Worm (Caenorhabditis elegans) whole organism, mixed stage, embryonic: ENCODE data around the gene cutl-9.

ENCODE experiments used
- bed-3 ChIP-seq: fragments of 200-800 bp; sonication (Bioruptor generic); optimal IDR thresholded peaks from 3 replicates; lab custom pipeline; 2018; ENCODE audit warnings: mild to moderate bottlenecking, missing genetic modification characterization, moderate library complexity, missing compliant biosample characterization
- blmp-1 ChIP-seq: fragments of 150-350 bp; optimal IDR thresholded peaks from 2 replicates; lab custom pipeline; 2014; ENCODE audit warnings: missing biosample characterization, missing genetic modification characterization
- ceh-39 ChIP-seq: fragments of 150-350 bp; optimal IDR thresholded peaks from 2 replicates; lab custom pipeline; 2014; ENCODE audit warnings: missing biosample characterization, missing genetic modification characterization
- ceh-83 ChIP-seq: fragments of 200-800 bp; sonication (Bioruptor generic); optimal IDR thresholded peaks from 2 replicates; lab custom pipeline; 2018; ENCODE audit warnings: mild to moderate bottlenecking, missing genetic modification characterization, missing compliant biosample characterization
- ces-1 ChIP-seq: fragments of 150-350 bp; optimal IDR thresholded peaks from 2 replicates; lab custom pipeline; 2014; ENCODE audit warnings: missing biosample characterization, missing genetic modification reagents, missing genetic modification characterization
- cnd-1 ChIP-seq: fragments of 200-800 bp; sonication (Bioruptor generic); optimal IDR thresholded peaks from 2 replicates; lab custom pipeline; 2018; ENCODE audit warnings: mild to moderate bottlenecking, missing genetic modification characterization, missing compliant biosample characterization
- drap-1 ChIP-seq: fragments of 200-800 bp; sonication (Bioruptor generic); optimal IDR thresholded peaks from 3 replicates; lab custom pipeline; 2018; ENCODE audit warnings: mild to moderate bottlenecking, missing genetic modification characterization, missing compliant biosample characterization
- elt-1 ChIP-seq: sonication (generic microtip); optimal IDR thresholded peaks from 2 replicates; lab custom pipeline; 2017; ENCODE audit warnings: missing genetic modification characterization, mild to moderate bottlenecking, missing compliant biosample characterization, antibody characterized with exemption, moderate library complexity, borderline replicate concordance; ENCODE audit not compliant: insufficient read depth
- flh-1 ChIP-seq: fragments of 200-800 bp; sonication (Bioruptor generic); optimal IDR thresholded peaks from 2 replicates; lab custom pipeline; 2018; ENCODE audit warnings: mild to moderate bottlenecking, missing genetic modification characterization, moderate library complexity, missing compliant biosample characterization
- ham-2 ChIP-seq: fragments of 200-800 bp; sonication (Bioruptor generic); optimal IDR thresholded peaks from 2 replicates; lab custom pipeline; 2018; ENCODE audit warnings: mild to moderate bottlenecking, missing genetic modification characterization, missing compliant biosample characterization
- lin-13 ChIP-seq: fragments of 150-350 bp; optimal IDR thresholded peaks from 2 replicates; lab custom pipeline; 2014; ENCODE audit warnings: missing biosample characterization, missing genetic modification characterization
- lin-32 ChIP-seq: fragments of 200-800 bp; sonication (Bioruptor generic); optimal IDR thresholded peaks from 2 replicates; lab custom pipeline; 2018; ENCODE audit warnings: mild to moderate bottlenecking, missing genetic modification characterization, missing compliant biosample characterization
- mab-5 ChIP-seq: fragments of 150-350 bp; optimal IDR thresholded peaks from 2 replicates; lab custom pipeline; 2014; ENCODE audit warnings: missing biosample characterization, missing genetic modification characterization
- mep-1 ChIP-seq: fragments of 150-350 bp; optimal IDR thresholded peaks from 2 replicates; lab custom pipeline; 2017; ENCODE audit warnings: missing biosample characterization, missing genetic modification reagents, missing genetic modification characterization, inconsistent platforms
- nhr-2 ChIP-seq: fragments of 150-350 bp; optimal IDR thresholded peaks from 2 replicates; lab custom pipeline; 2014; ENCODE audit warnings: missing biosample characterization, missing genetic modification characterization
- nhr-237 ChIP-seq: fragments of 150-350 bp; optimal IDR thresholded peaks from 2 replicates; lab custom pipeline; 2014; ENCODE audit warnings: missing biosample characterization, missing genetic modification characterization
- nhr-28 ChIP-seq: fragments of 150-350 bp; optimal IDR thresholded peaks from 2 replicates; lab custom pipeline; 2014; ENCODE audit warnings: missing biosample characterization, missing genetic modification characterization
- pha-4 ChIP-seq: fragments of 150-350 bp; optimal IDR thresholded peaks from 2 replicates; lab custom pipeline; 2018; ENCODE audit warnings: missing biosample characterization, missing genetic modification reagents, missing genetic modification characterization
- sem-2 ChIP-seq: fragments of 200-800 bp; sonication (Bioruptor generic); optimal IDR thresholded peaks from 2 replicates; lab custom pipeline; 2018; ENCODE audit warnings: mild to moderate bottlenecking, missing genetic modification characterization, missing compliant biosample characterization
- snpc-4 ChIP-seq: fragments of 150-350 bp; optimal IDR thresholded peaks from 2 replicates; lab custom pipeline; 2014; ENCODE audit warnings: missing biosample characterization, missing genetic modification characterization
- tbx-8 ChIP-seq: fragments of 200-800 bp; sonication (Bioruptor generic); optimal IDR thresholded peaks from 2 replicates; lab custom pipeline; 2018; ENCODE audit warnings: mild to moderate bottlenecking, missing genetic modification characterization, moderate library complexity, missing compliant biosample characterization
- unc-120 ChIP-seq: sonication (generic microtip); optimal IDR thresholded peaks from 2 replicates; lab custom pipeline; 2017; ENCODE audit warnings: missing genetic modification characterization, missing compliant biosample characterization; ENCODE audit not compliant: poor library complexity, severe bottlenecking
- unc-39 ChIP-seq: fragments of 150-350 bp; optimal IDR thresholded peaks from 2 replicates; lab custom pipeline; 2014; ENCODE audit warnings: missing biosample characterization, missing genetic modification characterization
- unc-62 ChIP-seq: fragments of 150-350 bp; optimal IDR thresholded peaks from 2 replicates; lab custom pipeline; 2014; ENCODE audit warnings: missing biosample characterization, missing genetic modification reagents, missing genetic modification characterization
- zip-8 ChIP-seq: fragments of 150-350 bp; optimal IDR thresholded peaks from 2 replicates; lab custom pipeline; 2014; ENCODE audit warnings: missing biosample characterization, missing genetic modification characterization
- ztf-11 ChIP-seq: fragments of 150-350 bp; optimal IDR thresholded peaks from 2 replicates; lab custom pipeline; 2014; ENCODE audit warnings: missing biosample characterization, missing genetic modification characterization

Gene cutl-9

ce11 chrII:10607238-10607961, 14.7 kb upstream of the cutl-9 start, which contains the start of gene ccm-3:
Gene ccm-3 (minus strand): TSS chrII:10607275.
- TF ChIP-seq pha-4 (tag; lab: Kevin White, UChicago) = peak; percentile 25
- no peak for TF ChIP-seq mep-1 (tag; lab: Kevin White, UChicago)
- TF ChIP-seq ztf-11 = no peak
- peak; percentile 56 for TF ChIP-seq ces-1
- peak; percentile 81 for TF ChIP-seq blmp-1 (tag; lab: Kevin White, UChicago)

ce11 chrII:10608821-10609220, 13.2 kb upstream of the cutl-9 start:
- no peak for TF ChIP-seq mab-5 (tag; lab: Kevin White, UChicago)
- TF ChIP-seq sem-2 (GFP tag; lab: Kevin White, UChicago) = no peak
- no peak for TF ChIP-seq snpc-4 (tag; lab: Kevin White, UChicago)
- no peak for TF ChIP-seq elt-1 (tag; lab: Kevin White, UChicago)
- no peak for TF ChIP-seq blmp-1 (tag; lab: Kevin White, UChicago)
- no peak for TF ChIP-seq ceh-39 (tag; lab: Kevin White, UChicago)
- no peak for TF ChIP-seq lin-13 (tag; lab: Kevin White, UChicago)
- TF ChIP-seq cnd-1 (tag; lab: Kevin White, UChicago) = no peak
- TF ChIP-seq, all 35 proteins: peak for 0

- peak; percentile 14 for TF ChIP-seq pha-4 (tag; lab: Kevin White, UChicago)
- TF ChIP-seq unc-39 = no peak
These were observed 9.3 kb upstream of the cutl-9 start, which contains the start of gene C14A4.12 for ce11 chrII:10612743-10613142. Gene C14A4.12 (plus strand): TSS chrII:10613043.

- TF ChIP-seq ceh-83 (no peak), nhr-2 (tag; lab: Kevin White, UChicago) (no peak), unc-39 (no peak), blmp-1 (tag; lab: Kevin White, UChicago) (no peak), nhr-237 (tag; lab: Kevin White, UChicago) (no peak), pha-4 (tag; lab: Kevin White, UChicago) (no peak), nhr-28 (tag; lab: Kevin White, UChicago) (no peak)
These were observed 3.9 kb upstream of the cutl-9 start, which contains the start of gene C14A4.13 for ce11 chrII:10618157-10618556. Gene C14A4.13 (plus strand): TSS chrII:10618457.

- no peak for TF ChIP-seq unc-39
- TF ChIP-seq unc-62 (GFP tag; lab: Kevin White, UChicago) = no peak
- TF ChIP-seq ztf-11 = no peak
- no peak for TF ChIP-seq nhr-2 (tag; lab: Kevin White, UChicago)
- no peak for TF ChIP-seq elt-1 (tag; lab: Kevin White, UChicago)
- no peak for TF ChIP-seq drap-1 (GFP tag; lab: Kevin White, UChicago)
- no peak for TF ChIP-seq tbx-8
- no peak for TF ChIP-seq bed-3 (GFP tag; lab: Kevin White, UChicago)
- TF ChIP-seq nhr-28 (tag; lab: Kevin White, UChicago) = no peak
- TF ChIP-seq ham-2 = no peak
- no peak for TF ChIP-seq lin-32 (GFP tag; lab: Kevin White, UChicago)
These were observed 5.0 kb downstream of the cutl-9 start for ce11 chrII:10627086-10627485.

ce11 chrII:10627963-10628362, 5.9 kb downstream of the cutl-9 start, which contains the start of gene M28.8:
Gene M28.8 (plus strand): TSS chrII:10628263.
- TF ChIP-seq zip-8 (tag; lab: Kevin White, UChicago) (no peak), snpc-4 (tag; lab: Kevin White, UChicago) (no peak), cnd-1 (tag; lab: Kevin White, UChicago) (no peak), flh-1 (GFP tag; lab: Kevin White, UChicago) (no peak)

- TF ChIP-seq drap-1 (GFP tag; lab: Kevin White, UChicago) (no peak), unc-120 (tag; lab: Kevin White, UChicago) (no peak), pha-4 (tag; lab: Kevin White, UChicago) (no peak), ceh-83 (no peak)
- TF ChIP-seq, all 35 proteins: peak for 0
These were observed 8.9 kb downstream of the cutl-9 start for ce11 chrII:10630944-10631343.
